Worm (Caenorhabditis elegans) whole organism, L3 larva: Measurements from ENCODE around the gene M110.10.

Experiments
- R02D3.7 ChIP-seq: fragments of 150-350 bp; optimal IDR thresholded peaks from 2 replicates; lab custom pipeline; 2014; ENCODE audit warnings: missing biosample characterization, missing genetic modification characterization
- aly-2 ChIP-seq: fragments of 150-350 bp; optimal IDR thresholded peaks from 2 replicates; lab custom pipeline; 2014; ENCODE audit warnings: missing biosample characterization, missing genetic modification characterization
- ama-1 ChIP-seq: fragments of 150-350 bp; optimal IDR thresholded peaks from 2 replicates; lab custom pipeline; 2018
- ceh-16 ChIP-seq: sonication (generic microtip); optimal IDR thresholded peaks from 2 replicates; lab custom pipeline; 2017; ENCODE audit warnings: missing biosample characterization, missing genetic modification characterization
- ceh-28 ChIP-seq: fragments of 150-350 bp; optimal IDR thresholded peaks from 2 replicates; lab custom pipeline; 2014; ENCODE audit warnings: missing biosample characterization, missing genetic modification reagents, missing genetic modification characterization
- ceh-9 ChIP-seq: sonication (generic microtip); optimal IDR thresholded peaks from 2 replicates; lab custom pipeline; 2018; ENCODE audit warnings: missing biosample characterization, missing genetic modification characterization
- egl-5 ChIP-seq: fragments of 150-350 bp; optimal IDR thresholded peaks from 2 replicates; lab custom pipeline; 2017; ENCODE audit warnings: missing biosample characterization, missing genetic modification reagents, missing genetic modification characterization, inconsistent platforms
- elt-2 ChIP-seq: sonication (generic microtip); optimal IDR thresholded peaks from 2 replicates; lab custom pipeline; 2016; ENCODE audit warnings: missing genetic modification reagents, mild to moderate bottlenecking, missing genetic modification characterization, missing compliant biosample characterization
- fkh-10 ChIP-seq: sonication (generic microtip); optimal IDR thresholded peaks from 2 replicates; lab custom pipeline; 2017; ENCODE audit warnings: missing biosample characterization, missing genetic modification reagents, missing genetic modification characterization
- fkh-2 ChIP-seq: fragments of 150-350 bp; optimal IDR thresholded peaks from 2 replicates; lab custom pipeline; 2014; ENCODE audit warnings: missing biosample characterization, missing genetic modification reagents, missing genetic modification characterization
- fos-1 ChIP-seq: fragments of 150-350 bp; optimal IDR thresholded peaks from 2 replicates; lab custom pipeline; 2014; ENCODE audit warnings: missing biosample characterization, missing genetic modification characterization
- hmg-11 ChIP-seq: sonication (generic microtip); optimal IDR thresholded peaks from 2 replicates; lab custom pipeline; 2016; ENCODE audit warnings: missing genetic modification characterization, missing compliant biosample characterization
- jun-1 ChIP-seq: fragments of 150-350 bp; optimal IDR thresholded peaks from 2 replicates; lab custom pipeline; 2014; ENCODE audit warnings: missing biosample characterization, missing genetic modification reagents, missing genetic modification characterization
- lin-15B ChIP-seq: fragments of 150-350 bp; optimal IDR thresholded peaks from 2 replicates; lab custom pipeline; 2014; ENCODE audit warnings: missing biosample characterization, missing genetic modification characterization
- lin-39 ChIP-seq: fragments of 150-350 bp; optimal IDR thresholded peaks from 2 replicates; lab custom pipeline; 2018; ENCODE audit warnings: missing biosample characterization, missing genetic modification reagents, missing genetic modification characterization
- lsy-12 ChIP-seq: sonication (generic microtip); optimal IDR thresholded peaks from 2 replicates; lab custom pipeline; 2016; ENCODE audit warnings: mild to moderate bottlenecking, missing genetic modification characterization, missing compliant biosample characterization
- mml-1 ChIP-seq: fragments of 150-350 bp; sonication (generic microtip); optimal IDR thresholded peaks from 3 replicates; lab custom pipeline; 2014; ENCODE audit warnings: missing biosample characterization, missing genetic modification characterization
- nhr-11 ChIP-seq: fragments of 150-350 bp; optimal IDR thresholded peaks from 2 replicates; lab custom pipeline; 2014; ENCODE audit warnings: missing biosample characterization, missing genetic modification characterization
- nhr-23 ChIP-seq: fragments of 150-350 bp; optimal IDR thresholded peaks from 2 replicates; lab custom pipeline; 2014; ENCODE audit warnings: missing biosample characterization, missing genetic modification reagents, missing genetic modification characterization
- nhr-25 ChIP-seq: sonication (generic microtip); optimal IDR thresholded peaks from 2 replicates; lab custom pipeline; 2017; ENCODE audit warnings: missing biosample characterization, missing genetic modification characterization
- nhr-28 ChIP-seq: fragments of 150-350 bp; optimal IDR thresholded peaks from 2 replicates; lab custom pipeline; 2014; ENCODE audit warnings: missing biosample characterization, missing genetic modification characterization
- nhr-43 ChIP-seq: sonication (generic microtip); optimal IDR thresholded peaks from 2 replicates; lab custom pipeline; 2016; ENCODE audit warnings: mild to moderate bottlenecking, missing genetic modification characterization, missing compliant biosample characterization; ENCODE audit not compliant: poor library complexity, severe bottlenecking
- nhr-67 ChIP-seq: fragments of 150-350 bp; optimal IDR thresholded peaks from 2 replicates; lab custom pipeline; 2014; ENCODE audit warnings: missing biosample characterization, missing genetic modification characterization
- nhr-76 ChIP-seq: fragments of 150-350 bp; sonication (generic microtip); optimal IDR thresholded peaks from 5 replicates; lab custom pipeline; 2014; ENCODE audit warnings: missing biosample characterization, missing genetic modification characterization
- nhr-77 ChIP-seq: fragments of 150-350 bp; optimal IDR thresholded peaks from 2 replicates; lab custom pipeline; 2014; ENCODE audit warnings: missing biosample characterization, missing genetic modification characterization
- pha-4 ChIP-seq: fragments of 150-350 bp; optimal IDR thresholded peaks from 2 replicates; lab custom pipeline; 2014; ENCODE audit warnings: missing biosample characterization, missing genetic modification reagents, missing genetic modification characterization
- pqm-1 ChIP-seq: fragments of 150-350 bp; optimal IDR thresholded peaks from 2 replicates; lab custom pipeline; 2017; ENCODE audit warnings: missing biosample characterization, missing genetic modification characterization, inconsistent platforms
- sea-2 ChIP-seq: fragments of 150-350 bp; sonication (generic microtip); optimal IDR thresholded peaks from 4 replicates; lab custom pipeline; 2014; ENCODE audit warnings: missing biosample characterization, missing genetic modification reagents, missing genetic modification characterization
- tbx-2 ChIP-seq: sonication (generic microtip); optimal IDR thresholded peaks from 2 replicates; lab custom pipeline; 2016; ENCODE audit warnings: mild to moderate bottlenecking, missing genetic modification characterization, missing compliant biosample characterization
- unc-39 ChIP-seq: sonication (generic microtip); optimal IDR thresholded peaks from 4 replicates; lab custom pipeline; 2017; ENCODE audit warnings: missing biosample characterization, missing genetic modification characterization
- unc-62 ChIP-seq: fragments of 150-350 bp; sonication (generic microtip); optimal IDR thresholded peaks from 4 replicates; lab custom pipeline; 2014; ENCODE audit warnings: missing biosample characterization, missing genetic modification reagents, missing genetic modification characterization
- zag-1 ChIP-seq: fragments of 150-350 bp; optimal IDR thresholded peaks from 2 replicates; lab custom pipeline; 2014; ENCODE audit warnings: missing biosample characterization, missing genetic modification characterization
- ztf-11 ChIP-seq: fragments of 150-350 bp; optimal IDR thresholded peaks from 2 replicates; lab custom pipeline; 2014; ENCODE audit warnings: missing biosample characterization, missing genetic modification characterization
- ztf-4 ChIP-seq: fragments of 150-350 bp; optimal IDR thresholded peaks from 2 replicates; lab custom pipeline; 2014; ENCODE audit warnings: missing biosample characterization, missing genetic modification characterization

The M110.10 gene

ce11 chrII:8214367-8214766 is at the start of gene M110.10:
Gene M110.10 (minus strand): TSS chrII:8214467.
- TF ChIP-seq lin-39 (tag; lab: Kevin White, UChicago) (no peak), aly-2 (tag; lab: Kevin White, UChicago) (no peak), unc-62 (GFP tag; lab: Kevin White, UChicago) (no peak), pha-4 (tag; lab: Kevin White, UChicago) (peak; percentile 7)
- TF ChIP-seq, all 47 proteins: peak for 1

ce11 chrII:8263562-8263961 is 49.3 kb upstream of the M110.10 start:
- TF ChIP-seq ceh-9 (tag; lab: Kevin White, UChicago): no peak
- no peak for TF ChIP-seq ztf-4 (tag; lab: Kevin White, UChicago)
- no peak for TF ChIP-seq nhr-28 (tag; lab: Kevin White, UChicago)
- TF ChIP-seq nhr-11 (tag; lab: Kevin White, UChicago): no peak
- peak; percentile 51 for TF ChIP-seq nhr-23 (tag; lab: Kevin White, UChicago)
- no peak for TF ChIP-seq elt-2 (tag; lab: Kevin White, UChicago)
- TF ChIP-seq fos-1 (tag; lab: Kevin White, UChicago): no peak
- no peak for TF ChIP-seq ztf-11 (tag; lab: Kevin White, UChicago)
- TF ChIP-seq nhr-77 (tag; lab: Kevin White, UChicago): no peak
- no peak for TF ChIP-seq sea-2
- peak; percentile 27 for TF ChIP-seq nhr-43
- no peak for TF ChIP-seq fkh-2 (tag; lab: Kevin White, UChicago)
- no peak for TF ChIP-seq nhr-67 (tag; lab: Kevin White, UChicago)
- peak; percentile 16 for TF ChIP-seq nhr-25 (tag; lab: Kevin White, UChicago)
- TF ChIP-seq R02D3.7 (tag; lab: Kevin White, UChicago): no peak
- no peak for TF ChIP-seq jun-1 (tag; lab: Kevin White, UChicago)

ce11 chrII:8259674-8260073 is 45.4 kb upstream of the M110.10 start:
- TF ChIP-seq lsy-12 (tag; lab: Kevin White, UChicago) (no peak), nhr-25 (tag; lab: Kevin White, UChicago) (peak; percentile 26), nhr-28 (tag; lab: Kevin White, UChicago) (no peak), egl-5 (tag; lab: Kevin White, UChicago) (no peak), ztf-11 (tag; lab: Kevin White, UChicago) (no peak), ama-1 (lab: Kevin White, UChicago) (no peak), ceh-9 (tag; lab: Kevin White, UChicago) (no peak), fkh-10 (GFP tag; lab: Kevin White, UChicago) (no peak), hmg-11 (tag; lab: Kevin White, UChicago) (no peak), lin-15B (tag; lab: Kevin White, UChicago) (no peak), pqm-1 (tag; lab: Kevin White, UChicago) (no peak), nhr-23 (tag; lab: Kevin White, UChicago) (peak; percentile 33), ceh-16 (tag; lab: Kevin White, UChicago) (no peak)

- TF ChIP-seq ztf-11 (tag; lab: Kevin White, UChicago): no peak
- TF ChIP-seq egl-5 (tag; lab: Kevin White, UChicago): no peak
- TF ChIP-seq R02D3.7 (tag; lab: Kevin White, UChicago): no peak
- no peak for TF ChIP-seq nhr-25 (tag; lab: Kevin White, UChicago)
- TF ChIP-seq nhr-77 (tag; lab: Kevin White, UChicago): no peak
- no peak for TF ChIP-seq fkh-2 (tag; lab: Kevin White, UChicago)
- TF ChIP-seq sea-2: no peak
- TF ChIP-seq aly-2 (tag; lab: Kevin White, UChicago): no peak
- TF ChIP-seq jun-1 (tag; lab: Kevin White, UChicago): no peak
- TF ChIP-seq tbx-2: no peak
- TF ChIP-seq pha-4 (tag; lab: Kevin White, UChicago): no peak
- TF ChIP-seq ceh-28 (tag; lab: Kevin White, UChicago): no peak
- no peak for TF ChIP-seq mml-1 (tag; lab: Kevin White, UChicago)
- no peak for TF ChIP-seq nhr-11 (tag; lab: Kevin White, UChicago)
- no peak for TF ChIP-seq nhr-23 (tag; lab: Kevin White, UChicago)
- no peak for TF ChIP-seq ceh-16 (tag; lab: Kevin White, UChicago)
- TF ChIP-seq unc-39 (tag; lab: Kevin White, UChicago): no peak
- no peak for TF ChIP-seq zag-1 (tag; lab: Kevin White, UChicago)
- TF ChIP-seq, all 47 proteins: peak for 0
Measured at ce11 chrII:8259038-8259437, 44.8 kb upstream of the M110.10 start, which contains the start of gene F35C11.6. Gene F35C11.6 (minus strand): TSS chrII:8259138.

ce11 chrII:8256013-8256412 is 41.7 kb upstream of the M110.10 start, which contains the start of gene F35C11.7:
Gene F35C11.7 (plus strand): TSS chrII:8256313.
- no peak for TF ChIP-seq nhr-76 (tag; lab: Kevin White, UChicago)
